Worm (Caenorhabditis elegans) whole organism, L1 larva: ENCODE measurements around the gene F54B11.4.

Experiments used
- C34B4.2 ChIP-seq: sonication (generic microtip); optimal IDR thresholded peaks from 2 replicates; lab custom pipeline; 2017; ENCODE audit warnings: mild to moderate bottlenecking, missing genetic modification characterization, missing compliant biosample characterization
- Y116A8C.19 ChIP-seq: sonication (generic microtip); optimal IDR thresholded peaks from 2 replicates; lab custom pipeline; 2016; ENCODE audit warnings: missing compliant biosample characterization, missing genetic modification characterization, borderline replicate concordance
- aha-1 ChIP-seq: fragments of 150-350 bp; optimal IDR thresholded peaks from 2 replicates; lab custom pipeline; 2014; ENCODE audit warnings: missing biosample characterization, missing genetic modification characterization
- alr-1 ChIP-seq: fragments of 200-800 bp; sonication (Bioruptor generic); optimal IDR thresholded peaks from 2 replicates; lab custom pipeline; 2018; ENCODE audit warnings: borderline replicate concordance, mild to moderate bottlenecking, missing genetic modification characterization, missing compliant biosample characterization
- aly-2 ChIP-seq: fragments of 150-350 bp; optimal IDR thresholded peaks from 2 replicates; lab custom pipeline; 2014; ENCODE audit warnings: missing biosample characterization, missing genetic modification characterization
- ama-1 ChIP-seq: fragments of 150-350 bp; optimal IDR thresholded peaks from 2 replicates; lab custom pipeline; 2014
- blmp-1 ChIP-seq: fragments of 150-350 bp; optimal IDR thresholded peaks from 2 replicates; lab custom pipeline; 2014; ENCODE audit warnings: missing biosample characterization, missing genetic modification characterization
- ceh-8 ChIP-seq: fragments of 200-800 bp; sonication (Bioruptor generic); optimal IDR thresholded peaks from 2 replicates; lab custom pipeline; 2018; ENCODE audit warnings: mild to moderate bottlenecking, missing genetic modification characterization, moderate library complexity, missing compliant biosample characterization
- ceh-82 ChIP-seq, 3 experiments: fragments of 150-350 bp in 1 of 3; sonication (generic microtip) in 2 of 3; optimal IDR thresholded peaks; 2 replicates each; lab custom pipeline; 2014 to 2017; ENCODE audit warnings: missing biosample characterization in 3 of 3, missing genetic modification characterization in 3 of 3
- ceh-90 ChIP-seq: sonication (generic microtip); optimal IDR thresholded peaks from 2 replicates; lab custom pipeline; 2016; ENCODE audit warnings: missing genetic modification characterization, missing compliant biosample characterization
- ces-1 ChIP-seq: fragments of 150-350 bp; optimal IDR thresholded peaks from 2 replicates; lab custom pipeline; 2014; ENCODE audit warnings: missing biosample characterization, missing genetic modification reagents, missing genetic modification characterization
- dsc-1 ChIP-seq: sonication (generic microtip); optimal IDR thresholded peaks from 2 replicates; lab custom pipeline; 2016; ENCODE audit warnings: mild to moderate bottlenecking, missing genetic modification characterization, missing compliant biosample characterization
- egl-13 ChIP-seq: sonication (generic microtip); optimal IDR thresholded peaks from 2 replicates; lab custom pipeline; 2016; ENCODE audit warnings: missing genotype, missing genetic modification reagents, missing genetic modification characterization, missing compliant biosample characterization
- elt-2 ChIP-seq: sonication (generic microtip); optimal IDR thresholded peaks from 2 replicates; lab custom pipeline; 2016; ENCODE audit warnings: missing genetic modification characterization, mild to moderate bottlenecking, inconsistent platforms, missing compliant biosample characterization, missing genetic modification reagents
- ets-5 ChIP-seq: fragments of 200-800 bp; sonication (Bioruptor generic); IDR thresholded peaks from 2 replicates; pipeline ENCODE4 v1.3.6; 2022; ENCODE audit warnings: missing genetic modification characterization, missing compliant biosample characterization
- hlh-17 ChIP-seq: fragments of 200-800 bp; sonication (Bioruptor generic); optimal IDR thresholded peaks from 2 replicates; lab custom pipeline; 2018; ENCODE audit warnings: missing genetic modification characterization, mild to moderate bottlenecking, missing compliant biosample characterization, moderate library complexity, borderline replicate concordance
- irx-1 ChIP-seq: sonication (generic microtip); optimal IDR thresholded peaks from 2 replicates; lab custom pipeline; 2016; ENCODE audit warnings: missing genetic modification characterization, missing compliant biosample characterization
- isw-1 ChIP-seq: fragments of 200-800 bp; sonication (Bioruptor generic); IDR thresholded peaks from 2 replicates; pipeline ENCODE4 v1.3.6; 2022; ENCODE audit warnings: missing genetic modification characterization, missing compliant biosample characterization
- jun-1 ChIP-seq: fragments of 150-350 bp; optimal IDR thresholded peaks from 2 replicates; lab custom pipeline; 2014; ENCODE audit warnings: missing biosample characterization, missing genetic modification reagents, missing genetic modification characterization
- lin-13 ChIP-seq: fragments of 150-350 bp; optimal IDR thresholded peaks from 2 replicates; lab custom pipeline; 2014; ENCODE audit warnings: missing biosample characterization, missing genetic modification reagents, missing genetic modification characterization
- lin-39 ChIP-seq: fragments of 150-350 bp; optimal IDR thresholded peaks from 2 replicates; lab custom pipeline; 2014; ENCODE audit warnings: missing biosample characterization, missing genetic modification reagents, missing genetic modification characterization
- lir-3 ChIP-seq: sonication (generic microtip); optimal IDR thresholded peaks from 2 replicates; lab custom pipeline; 2016; ENCODE audit warnings: mild to moderate bottlenecking, missing genetic modification characterization, moderate library complexity, missing compliant biosample characterization; ENCODE audit not compliant: poor library complexity
- mab-9 ChIP-seq: fragments of 200-800 bp; sonication (Bioruptor generic); IDR thresholded peaks from 2 replicates; pipeline ENCODE4 v1.3.6; 2022; ENCODE audit warnings: missing genetic modification reagents, missing genetic modification characterization, missing compliant biosample characterization
- mep-1 ChIP-seq: fragments of 150-350 bp; optimal IDR thresholded peaks from 2 replicates; lab custom pipeline; 2014; ENCODE audit warnings: missing biosample characterization, missing genetic modification characterization
- nhr-11 ChIP-seq: fragments of 150-350 bp; optimal IDR thresholded peaks from 2 replicates; lab custom pipeline; 2014; ENCODE audit warnings: missing biosample characterization, missing genetic modification characterization
- nhr-19 ChIP-seq: fragments of 200-800 bp; sonication (Bioruptor generic); conservative IDR thresholded peaks from 2 replicates; pipeline ENCODE4 v1.3.6; 2022; ENCODE audit warnings: missing genetic modification characterization, missing compliant biosample characterization
- nhr-20 ChIP-seq: sonication (generic microtip); optimal IDR thresholded peaks from 2 replicates; lab custom pipeline; 2016; ENCODE audit warnings: mild to moderate bottlenecking, missing genetic modification characterization, missing compliant biosample characterization
- nhr-237 ChIP-seq: fragments of 150-350 bp; optimal IDR thresholded peaks from 2 replicates; lab custom pipeline; 2014; ENCODE audit warnings: missing biosample characterization, missing genetic modification characterization
- nhr-47 ChIP-seq: sonication (generic microtip); optimal IDR thresholded peaks from 2 replicates; lab custom pipeline; 2016; ENCODE audit warnings: mild to moderate bottlenecking, missing genetic modification characterization, moderate library complexity, missing compliant biosample characterization
- nhr-71 ChIP-seq: sonication (generic microtip); optimal IDR thresholded peaks from 2 replicates; lab custom pipeline; 2016; ENCODE audit warnings: mild to moderate bottlenecking, missing genetic modification characterization, moderate library complexity, missing compliant biosample characterization
- nhr-76 ChIP-seq: sonication (generic microtip); optimal IDR thresholded peaks from 2 replicates; lab custom pipeline; 2017; ENCODE audit warnings: missing biosample characterization, missing genetic modification characterization
- nhr-77 ChIP-seq: fragments of 150-350 bp; optimal IDR thresholded peaks from 2 replicates; lab custom pipeline; 2014; ENCODE audit warnings: missing biosample characterization, missing genetic modification characterization
- nhr-84 ChIP-seq: sonication (generic microtip); optimal IDR thresholded peaks from 2 replicates; lab custom pipeline; 2017; ENCODE audit warnings: missing biosample characterization, missing genetic modification characterization
- nhr-90 ChIP-seq: sonication (generic microtip); optimal IDR thresholded peaks from 2 replicates; lab custom pipeline; 2016; ENCODE audit warnings: mild to moderate bottlenecking, missing genetic modification characterization, missing compliant biosample characterization; ENCODE audit not compliant: poor library complexity
- pax-3 ChIP-seq: fragments of 200-800 bp; sonication (Bioruptor generic); optimal IDR thresholded peaks from 2 replicates; lab custom pipeline; 2018; ENCODE audit warnings: mild to moderate bottlenecking, missing genetic modification characterization, moderate library complexity, missing compliant biosample characterization
- rnt-1 ChIP-seq: sonication (generic microtip); optimal IDR thresholded peaks from 2 replicates; lab custom pipeline; 2016; ENCODE audit warnings: mild to moderate bottlenecking, missing genetic modification characterization, moderate library complexity, missing compliant biosample characterization
- snu-23 ChIP-seq: sonication (generic microtip); optimal IDR thresholded peaks from 2 replicates; lab custom pipeline; 2016; ENCODE audit warnings: missing genetic modification characterization, missing compliant biosample characterization
- sup-37 ChIP-seq: fragments of 200-800 bp; sonication (Bioruptor generic); optimal IDR thresholded peaks from 2 replicates; lab custom pipeline; 2018; ENCODE audit warnings: mild to moderate bottlenecking, missing genetic modification characterization, missing compliant biosample characterization
- swsn-7 ChIP-seq: sonication (generic microtip); optimal IDR thresholded peaks from 2 replicates; lab custom pipeline; 2016; ENCODE audit warnings: missing genetic modification characterization, missing compliant biosample characterization
- tbx-2 ChIP-seq: sonication (generic microtip); optimal IDR thresholded peaks from 2 replicates; lab custom pipeline; 2016; ENCODE audit warnings: missing genetic modification characterization, missing compliant biosample characterization
- tlp-1 ChIP-seq: fragments of 150-350 bp; optimal IDR thresholded peaks from 2 replicates; lab custom pipeline; 2014; ENCODE audit warnings: missing biosample characterization, missing genetic modification characterization
- unc-130 ChIP-seq: fragments of 150-350 bp; optimal IDR thresholded peaks from 2 replicates; lab custom pipeline; 2017; ENCODE audit warnings: missing biosample characterization, missing genetic modification characterization, inconsistent platforms
- unc-30 ChIP-seq: sonication (generic microtip); optimal IDR thresholded peaks from 2 replicates; lab custom pipeline; 2017; ENCODE audit warnings: missing biosample characterization, missing genetic modification characterization
- unc-86 ChIP-seq: sonication (generic microtip); optimal IDR thresholded peaks from 2 replicates; lab custom pipeline; 2016; ENCODE audit warnings: missing genetic modification characterization, missing compliant biosample characterization
- unc-98 ChIP-seq: fragments of 200-800 bp; sonication (Bioruptor generic); IDR thresholded peaks from 2 replicates; pipeline ENCODE4 v1.3.6; 2022; ENCODE audit warnings: missing genetic modification characterization, missing compliant biosample characterization
- zag-1 ChIP-seq: fragments of 150-350 bp; optimal IDR thresholded peaks from 2 replicates; lab custom pipeline; 2014; ENCODE audit warnings: missing biosample characterization, missing genetic modification characterization
- ztf-11 ChIP-seq, 2 experiments: sonication (generic microtip); optimal IDR thresholded peaks; 2 replicates each; lab custom pipeline; 2016 to 2017; ENCODE audit warnings: missing genetic modification characterization in 2 of 2, missing biosample characterization in 1 of 2, missing compliant biosample characterization in 1 of 2

The F54B11.4 gene

DNA sequence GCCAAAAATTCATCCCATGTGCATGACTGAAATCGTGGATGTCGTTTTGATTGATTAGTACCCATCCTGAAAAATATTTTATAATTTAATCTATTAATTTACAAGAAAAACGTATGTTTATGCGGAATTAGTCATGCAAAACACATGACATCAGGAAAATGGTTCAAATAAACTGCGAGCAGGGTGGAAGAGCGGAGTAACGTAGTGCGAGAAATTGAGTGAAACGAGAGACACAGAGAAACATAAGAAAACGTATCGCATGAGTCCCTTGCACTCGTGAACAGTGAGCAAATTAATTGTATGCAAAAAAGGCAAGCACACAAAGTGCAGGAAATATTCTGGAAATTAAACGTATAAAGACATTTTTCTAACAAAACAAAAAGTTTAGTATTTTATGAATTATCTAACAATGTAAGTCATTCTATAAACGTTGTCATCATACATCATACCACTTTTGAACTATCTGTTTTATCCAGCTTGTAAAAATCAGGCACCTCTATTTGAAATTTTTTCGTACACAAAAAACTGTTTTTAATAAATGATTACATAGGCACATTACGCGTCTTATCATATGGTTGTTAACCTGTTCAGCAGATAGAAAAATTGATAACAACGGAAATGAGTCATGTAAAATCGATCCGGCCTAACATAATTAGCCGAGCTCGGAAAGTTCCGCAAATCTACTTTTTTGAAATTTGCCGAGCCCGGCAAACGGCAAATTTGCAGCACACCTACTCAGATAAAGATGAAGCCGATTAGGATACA lies 3.7 kb downstream of the F54B11.4 start, which contains the start of gene F54B11.5 (continued):
- TF ChIP-seq zag-1 (tag; lab: Kevin White, UChicago): no peak
- peak; percentile 34 for TF ChIP-seq egl-13
- TF ChIP-seq unc-130 (tag; lab: Kevin White, UChicago): peak; percentile 15
- peak; percentile 84 for TF ChIP-seq mep-1 (tag; lab: Kevin White, UChicago)
- TF ChIP-seq nhr-47 (tag; lab: Kevin White, UChicago): peak; percentile 61
- no peak for TF ChIP-seq mab-9 (GFP tag; lab: Robert Waterston, UW)
- TF ChIP-seq ceh-8 (GFP tag; lab: Kevin White, UChicago): peak; percentile 58
- peak; percentile 1 for TF ChIP-seq jun-1
- peak; percentile 11 for TF ChIP-seq unc-86
- peak; percentile 15; the same call in 1 of the 2 replicates for TF ChIP-seq isw-1 (GFP tag; lab: Robert Waterston, UW)
- TF ChIP-seq swsn-7 (tag; lab: Kevin White, UChicago): peak; percentile 54
- TF ChIP-seq nhr-71 (tag; lab: Kevin White, UChicago): peak; percentile 76
- peak; percentile 46 for TF ChIP-seq tbx-2 (tag; lab: Kevin White, UChicago)
- TF ChIP-seq elt-2 (tag; lab: Kevin White, UChicago): peak; percentile 30

ce11 chrX:13598021-13598499 lies 5.6 kb downstream of the F54B11.4 start, which contains the start of gene bra-1:
Gene bra-1 (plus strand): TSS chrX:13598449.
- TF ChIP-seq ceh-8 (GFP tag; lab: Kevin White, UChicago) (peak; percentile 46), jun-1 (peak; percentile 60), unc-30 (no peak), rnt-1 (tag; lab: Kevin White, UChicago) (peak; percentile 12), elt-2 (tag; lab: Kevin White, UChicago) (no peak), dsc-1 (tag; lab: Kevin White, UChicago) (peak; percentile 90), ces-1 (GFP tag; lab: Kevin White, UChicago) (no peak), ama-1 (lab: Kevin White, UChicago) (no peak), tbx-2 (tag; lab: Kevin White, UChicago) (peak; percentile 69), pax-3 (tag; lab: Kevin White, UChicago) (peak; percentile 72), unc-98 (GFP tag; lab: Robert Waterston, UW) (no peak), mep-1 (tag; lab: Kevin White, UChicago) (peak; percentile 60), nhr-76 (no peak), hlh-17 (GFP tag; lab: Kevin White, UChicago) (no peak), sup-37 (no peak), ceh-82 (tag; optimal IDR thresholded peaks at IDR 0.05; lab: Kevin White, UChicago) (peak in 1 of 3 experiments; percentile 68), mab-9 (GFP tag; lab: Robert Waterston, UW) (no peak), nhr-20 (peak; percentile 72), lin-39 (no peak), nhr-84 (no peak), unc-86 (peak; percentile 75), lir-3 (no peak), ceh-90 (tag; lab: Kevin White, UChicago) (no peak), egl-13 (peak; percentile 86), aha-1 (tag; lab: Kevin White, UChicago) (no peak), irx-1 (tag; lab: Kevin White, UChicago) (peak; percentile 33), ztf-11 (tag; optimal IDR thresholded peaks at IDR 0.05; lab: Kevin White, UChicago) (peak in 1 of 2 experiments; percentile 42), alr-1 (tag; lab: Kevin White, UChicago) (no peak), C34B4.2 (tag; lab: Kevin White, UChicago) (no peak), aly-2 (tag; lab: Kevin White, UChicago) (no peak), nhr-90 (tag; lab: Kevin White, UChicago) (no peak), lin-13 (GFP tag; lab: Kevin White, UChicago) (peak; percentile 20), unc-130 (tag; lab: Kevin White, UChicago) (no peak), zag-1 (tag; lab: Kevin White, UChicago) (no peak), ets-5 (GFP tag; lab: Robert Waterston, UW) (no peak), snu-23 (GFP tag; lab: Kevin White, UChicago) (peak; percentile 69), nhr-237 (tag; lab: Kevin White, UChicago) (no peak), nhr-77 (tag; lab: Kevin White, UChicago) (peak; percentile 23), Y116A8C.19 (no peak), blmp-1 (peak; percentile 15), nhr-19 (GFP tag; lab: Robert Waterston, UW) (peak; percentile 12; the same call in 1 of the 2 replicates), nhr-11 (tag; lab: Kevin White, UChicago) (no peak), tlp-1 (tag; lab: Kevin White, UChicago) (no peak)
